Fruit fly (Drosophila melanogaster) whole organism, wandering third instar larva: ENCODE results near the gene Osi3.

ENCODE experiments used
- GATAd ChIP-seq: sonication (Bioruptor generic); optimal IDR thresholded peaks from 2 replicates; lab custom pipeline; 2016; ENCODE audit warnings: missing biosample characterization, missing genetic modification characterization
- Hr78 ChIP-seq: fragments of >200 bp; optimal IDR thresholded peaks from 2 replicates; lab custom pipeline; 2017; ENCODE audit warnings: missing biosample characterization, missing genetic modification characterization
- lola ChIP-seq: fragments of >200 bp; optimal IDR thresholded peaks from 2 replicates; lab custom pipeline; 2017; ENCODE audit warnings: missing biosample characterization, missing genetic modification characterization
- sage ChIP-seq: fragments of 200-800 bp; sonication (Bioruptor generic); optimal IDR thresholded peaks from 2 replicates; lab custom pipeline; 2016; ENCODE audit warnings: missing biosample characterization, mild to moderate bottlenecking, missing genetic modification characterization
- woc ChIP-seq: sonication (Bioruptor generic); optimal IDR thresholded peaks from 2 replicates; lab custom pipeline; 2016; ENCODE audit warnings: missing biosample characterization, mild to moderate bottlenecking, missing genetic modification characterization

- TF ChIP-seq Hr78 (GFP tag; lab: Kevin White, UChicago) (no peak), lola (GFP tag; lab: Kevin White, UChicago) (no peak), woc (GFP tag; lab: Kevin White, UChicago) (no peak), sage (GFP tag; lab: Kevin White, UChicago) (no peak), GATAd (GFP tag; lab: Kevin White, UChicago) (no peak)
Measured at dm6 chr3R:6252809-6253208, 37.2 kb downstream of the Osi3 start.
